Worm (Caenorhabditis elegans): ENCODE measurements around the gene R10E12.2.

ce11 chrIII:9929525-9929924 lies 44.1 kb downstream of the R10E12.2 start:
- TF ChIP-seq unc-130 (GFP tag; optimal IDR thresholded peaks at IDR 0.05) = no peak
- no peak for TF ChIP-seq tbp1 (GFP tag; optimal IDR thresholded peaks at IDR 0.05)
- no peak for TF ChIP-seq F33H1.4 (GFP tag; IDR thresholded peaks at IDR 0.05)
- TF ChIP-seq nfya-1 (tag; optimal IDR thresholded peaks at IDR 0.05; ENCODE audit: borderline replicate concordance, insufficient read depth) = no peak
- no peak for TF ChIP-seq sdz-38 (tag; optimal IDR thresholded peaks at IDR 0.05)

Measured in whole organism, young adult.